Fruit fly (Drosophila melanogaster) whole organism, embryonic: ENCODE results near the gene wek.

Experiments
- Asciz ChIP-seq: fragments of 200-800 bp; sonication (Bioruptor generic); optimal IDR thresholded peaks from 2 replicates; lab custom pipeline; 2017; ENCODE audit warnings: missing biosample characterization, mild to moderate bottlenecking, missing genetic modification characterization, missing genetic modification reagents
- Bteb2 ChIP-seq: fragments of 200-800 bp; sonication (Bioruptor generic); optimal IDR thresholded peaks from 2 replicates; lab custom pipeline; 2016; ENCODE audit warnings: missing biosample characterization, missing genetic modification characterization
- CG10147 ChIP-seq: fragments of 200-800 bp; sonication (Bioruptor generic); optimal IDR thresholded peaks from 2 replicates; lab custom pipeline; 2019; ENCODE audit warnings: missing biosample characterization, mild to moderate bottlenecking, missing genetic modification characterization, moderate library complexity
- CG10543 ChIP-seq: fragments of 200-800 bp; sonication (Bioruptor generic); optimal IDR thresholded peaks from 3 replicates; lab custom pipeline; 2017; ENCODE audit warnings: missing biosample characterization, mild to moderate bottlenecking, missing genetic modification characterization, moderate library complexity
- CG11504 ChIP-seq: fragments of 200-800 bp; sonication (Bioruptor generic); optimal IDR thresholded peaks from 3 replicates; lab custom pipeline; 2019; ENCODE audit warnings: missing biosample characterization, mild to moderate bottlenecking, missing genetic modification characterization, moderate library complexity
- CG11696 ChIP-seq: fragments of 200-800 bp; sonication (Bioruptor generic); IDR thresholded peaks from 2 replicates; pipeline ENCODE4 v1.3.6; 2022; ENCODE audit warnings: missing biosample characterization, missing genetic modification characterization
- CG14050 ChIP-seq: fragments of 200-800 bp; sonication (Bioruptor generic); IDR thresholded peaks from 3 replicates; pipeline ENCODE4 v1.3.6; 2022; ENCODE audit warnings: missing biosample characterization, missing genetic modification characterization
- CG15514 ChIP-seq: fragments of 200-800 bp; sonication (Bioruptor generic); optimal IDR thresholded peaks from 3 replicates; lab custom pipeline; 2017; ENCODE audit warnings: missing biosample characterization, missing genetic modification characterization, mild to moderate bottlenecking, moderate library complexity, missing genetic modification reagents
- CG1603 ChIP-seq: fragments of 200-800 bp; sonication (Bioruptor generic); optimal IDR thresholded peaks from 2 replicates; lab custom pipeline; 2019; ENCODE audit warnings: missing biosample characterization, mild to moderate bottlenecking, missing genetic modification characterization, moderate library complexity
- CG16813 ChIP-seq: fragments of 200-800 bp; sonication (Bioruptor generic); IDR thresholded peaks from 3 replicates; pipeline ENCODE4 v1.3.6; 2022; ENCODE audit warnings: missing biosample characterization, missing genetic modification characterization; ENCODE audit not compliant: partially characterized antibody
- CG31224 ChIP-seq: fragments of 200-800 bp; sonication (Bioruptor generic); IDR thresholded peaks from 2 replicates; pipeline ENCODE4 v1.3.6; 2022; ENCODE audit warnings: missing biosample characterization, missing genetic modification characterization
- CG32772 ChIP-seq: fragments of 200-800 bp; sonication (Bioruptor generic); IDR thresholded peaks from 2 replicates; pipeline ENCODE4 v1.3.6; 2022; ENCODE audit warnings: missing biosample characterization, missing genetic modification characterization
- CG3407 ChIP-seq: fragments of 200-800 bp; sonication (Bioruptor generic); optimal IDR thresholded peaks from 2 replicates; lab custom pipeline; 2018; ENCODE audit warnings: missing biosample characterization, mild to moderate bottlenecking, missing genetic modification characterization
- CG34224 ChIP-seq: fragments of 200-800 bp; sonication (Bioruptor generic); IDR thresholded peaks from 3 replicates; pipeline ENCODE4 v1.3.6; 2022; ENCODE audit warnings: missing biosample characterization, missing genetic modification characterization; ENCODE audit not compliant: partially characterized antibody
- CG3838 ChIP-seq: fragments of 200-800 bp; sonication (Bioruptor generic); optimal IDR thresholded peaks from 3 replicates; lab custom pipeline; 2016; ENCODE audit warnings: missing biosample characterization, missing genetic modification characterization
- CG3995 ChIP-seq: fragments of 200-800 bp; sonication (Bioruptor generic); optimal IDR thresholded peaks from 3 replicates; lab custom pipeline; 2016; ENCODE audit warnings: missing biosample characterization, missing genetic modification characterization
- CG4707 ChIP-seq: fragments of 200-800 bp; sonication (Bioruptor generic); optimal IDR thresholded peaks from 2 replicates; lab custom pipeline; 2018; ENCODE audit warnings: missing biosample characterization, mild to moderate bottlenecking, missing genetic modification characterization, moderate library complexity
- CG6813 ChIP-seq: fragments of 200-800 bp; sonication (Bioruptor generic); optimal IDR thresholded peaks from 2 replicates; lab custom pipeline; 2017; ENCODE audit warnings: missing biosample characterization, missing genetic modification characterization, mild to moderate bottlenecking, moderate library complexity, missing genetic modification reagents
- CHES-1-like ChIP-seq: fragments of 200-800 bp; sonication (Bioruptor generic); optimal IDR thresholded peaks from 2 replicates; lab custom pipeline; 2016; ENCODE audit warnings: missing biosample characterization, missing genetic modification characterization
- Dbx ChIP-seq: fragments of 200-800 bp; sonication (Bioruptor generic); IDR thresholded peaks from 3 replicates; pipeline ENCODE4 v1.3.6; 2022; ENCODE audit warnings: missing biosample characterization, missing genetic modification characterization
- Dll ChIP-seq: fragments of 200-800 bp; sonication (Bioruptor generic); IDR thresholded peaks from 4 replicates; pipeline ENCODE4 v1.3.6; 2022; ENCODE audit warnings: missing biosample characterization, missing genetic modification characterization; ENCODE audit not compliant: partially characterized antibody
- Dp ChIP-seq: fragments of 200-800 bp; sonication (Bioruptor generic); optimal IDR thresholded peaks from 2 replicates; lab custom pipeline; 2018; ENCODE audit warnings: missing biosample characterization, mild to moderate bottlenecking, missing genetic modification characterization, moderate library complexity
- GATAe ChIP-seq: fragments of 200-800 bp; sonication (Bioruptor generic); conservative IDR thresholded peaks from 2 replicates; pipeline ENCODE4 v1.3.6; 2022; ENCODE audit warnings: missing biosample characterization, missing genetic modification characterization
- MESR4 ChIP-seq: fragments of 200-800 bp; sonication (Bioruptor generic); optimal IDR thresholded peaks from 2 replicates; lab custom pipeline; 2018; ENCODE audit warnings: missing biosample characterization, mild to moderate bottlenecking, missing genetic modification characterization, moderate library complexity
- amos ChIP-seq: fragments of 200-800 bp; sonication (Bioruptor generic); IDR thresholded peaks from 2 replicates; pipeline ENCODE4 v1.3.6; 2022; ENCODE audit warnings: missing biosample characterization, missing genetic modification characterization; ENCODE audit not compliant: partially characterized antibody
- ato ChIP-seq: fragments of 200-800 bp; sonication (Bioruptor generic); IDR thresholded peaks from 2 replicates; pipeline ENCODE4 v1.3.6; 2022; ENCODE audit warnings: missing biosample characterization, missing genetic modification characterization; ENCODE audit not compliant: partially characterized antibody
- bbx ChIP-seq: fragments of 200-800 bp; sonication (Bioruptor generic); IDR thresholded peaks from 2 replicates; pipeline ENCODE4 v1.3.6; 2022; ENCODE audit warnings: missing biosample characterization, missing genetic modification characterization; ENCODE audit not compliant: partially characterized antibody
- cg ChIP-seq: fragments of 200-800 bp; sonication (Bioruptor generic); optimal IDR thresholded peaks from 3 replicates; lab custom pipeline; 2019; ENCODE audit warnings: missing biosample characterization, mild to moderate bottlenecking, missing genetic modification characterization, moderate library complexity
- chinmo ChIP-seq: fragments of 200-800 bp; sonication (Bioruptor generic); IDR thresholded peaks from 4 replicates; pipeline ENCODE4 v1.3.6; 2022; ENCODE audit warnings: missing biosample characterization, missing genetic modification characterization; ENCODE audit not compliant: partially characterized antibody
- crc ChIP-seq: fragments of 200-800 bp; sonication (Bioruptor generic); optimal IDR thresholded peaks from 2 replicates; lab custom pipeline; 2016; ENCODE audit warnings: missing biosample characterization, missing genetic modification characterization
- crp ChIP-seq, 2 experiments: fragments of 200-800 bp; sonication (Bioruptor generic); optimal IDR thresholded peaks; 2 replicates in 1 of 2; 3 replicates in 1 of 2; lab custom pipeline; 2017; ENCODE audit warnings: missing biosample characterization in 2 of 2, missing genetic modification characterization in 2 of 2, mild to moderate bottlenecking in 1 of 2, moderate library complexity in 1 of 2
- gfzf ChIP-seq: fragments of 200-800 bp; sonication (Bioruptor generic); optimal IDR thresholded peaks from 2 replicates; lab custom pipeline; 2016; ENCODE audit warnings: missing biosample characterization, mild to moderate bottlenecking, missing genetic modification characterization, moderate library complexity
- h ChIP-seq: fragments of >200 bp; optimal IDR thresholded peaks from 2 replicates; lab custom pipeline; 2017
- ham ChIP-seq: fragments of 200-800 bp; sonication (Bioruptor generic); IDR thresholded peaks from 2 replicates; pipeline ENCODE4 v1.3.6; 2022; ENCODE audit warnings: missing biosample characterization, missing genetic modification characterization
- inv ChIP-seq: fragments of 200-800 bp; sonication (Bioruptor generic); IDR thresholded peaks from 2 replicates; pipeline ENCODE4 v1.3.6; 2022; ENCODE audit warnings: missing biosample characterization, missing genetic modification characterization; ENCODE audit not compliant: partially characterized antibody
- nau ChIP-seq: fragments of 200-800 bp; sonication (Bioruptor generic); optimal IDR thresholded peaks from 3 replicates; lab custom pipeline; 2017; ENCODE audit warnings: missing biosample characterization, mild to moderate bottlenecking, missing genetic modification characterization, missing genetic modification reagents
- nerfin-1 ChIP-seq: fragments of 200-800 bp; sonication (Bioruptor generic); optimal IDR thresholded peaks from 3 replicates; lab custom pipeline; 2019; ENCODE audit warnings: missing biosample characterization, mild to moderate bottlenecking, missing genetic modification characterization, moderate library complexity
- nerfin-2 ChIP-seq: fragments of 200-800 bp; sonication (Bioruptor generic); IDR thresholded peaks from 2 replicates; pipeline ENCODE4 v1.3.6; 2022; ENCODE audit warnings: missing biosample characterization, missing genetic modification characterization; ENCODE audit not compliant: partially characterized antibody
- onecut ChIP-seq: fragments of 200-800 bp; sonication (Bioruptor generic); IDR thresholded peaks from 2 replicates; pipeline ENCODE4 v1.3.6; 2022; ENCODE audit warnings: missing biosample characterization, missing genetic modification characterization
- psq ChIP-seq: fragments of 200-800 bp; sonication (Bioruptor generic); optimal IDR thresholded peaks from 2 replicates; lab custom pipeline; 2017; ENCODE audit warnings: missing biosample characterization, missing genetic modification characterization
- sima ChIP-seq: fragments of 200-800 bp; sonication (Bioruptor generic); optimal IDR thresholded peaks from 2 replicates; lab custom pipeline; 2016; ENCODE audit warnings: missing biosample characterization, missing genetic modification characterization
- unc-4 ChIP-seq: fragments of 200-800 bp; sonication (Bioruptor generic); IDR thresholded peaks from 2 replicates; pipeline ENCODE4 v1.3.6; 2022; ENCODE audit warnings: missing biosample characterization, missing genetic modification characterization; ENCODE audit not compliant: partially characterized antibody
- z ChIP-seq: fragments of 200-800 bp; sonication (Bioruptor generic); IDR thresholded peaks from 3 replicates; pipeline ENCODE4 v1.3.6; 2022; ENCODE audit warnings: missing biosample characterization, missing genetic modification characterization

wek gene

DNA sequence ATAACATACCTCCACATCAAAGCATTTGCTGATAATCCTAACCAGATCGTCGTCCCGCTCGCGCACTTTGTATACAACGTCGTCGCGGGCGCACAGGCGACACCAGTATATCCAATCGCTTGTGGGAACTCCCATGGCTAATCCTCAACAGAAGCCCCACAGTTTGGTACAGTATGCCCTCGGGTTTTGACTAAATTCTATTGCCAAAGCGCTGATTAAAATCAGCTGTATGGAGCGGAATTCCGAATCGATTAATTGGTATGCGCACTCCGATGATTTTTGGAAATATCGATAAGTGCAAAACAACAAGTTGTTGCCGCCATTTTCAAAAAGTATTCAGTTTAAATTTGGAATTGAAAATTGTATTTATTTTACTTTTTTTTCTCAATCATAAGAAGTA, at the start of gene wek (continued):
- no peak for TF ChIP-seq CG4707 (GFP tag; lab: Kevin White, UChicago)
- peak; percentile 84 for TF ChIP-seq nerfin-2 (GFP tag; lab: Robert Waterston, UW)
- peak; percentile 2 for TF ChIP-seq gfzf
- no peak for TF ChIP-seq CG10147 (GFP tag; lab: Kevin White, UChicago)
- no peak for TF ChIP-seq CG11696
- no peak for TF ChIP-seq CG10543 (GFP tag; lab: Kevin White, UChicago)
- no peak for TF ChIP-seq Asciz (GFP tag; lab: Kevin White, UChicago)
- TF ChIP-seq h (lab: Kevin White, UChicago): no peak
- no peak for TF ChIP-seq onecut
- TF ChIP-seq CHES-1-like (GFP tag; lab: Kevin White, UChicago): no peak
- TF ChIP-seq Dll (GFP tag; lab: Robert Waterston, UW): peak; percentile 83
- TF ChIP-seq amos (GFP tag; lab: Robert Waterston, UW): peak; percentile 69
- no peak for TF ChIP-seq Bteb2 (GFP tag; lab: Kevin White, UChicago)
- no peak for TF ChIP-seq Dbx
- TF ChIP-seq ato (GFP tag; lab: Robert Waterston, UW): peak; percentile 68
- peak; percentile 65 for TF ChIP-seq CG16813
- no peak for TF ChIP-seq GATAe
- TF ChIP-seq psq: no peak
- no peak for TF ChIP-seq CG3407 (GFP tag; lab: Kevin White, UChicago)
- peak; percentile 73 for TF ChIP-seq unc-4 (GFP tag; lab: Robert Waterston, UW)
- TF ChIP-seq ham (GFP tag; lab: Robert Waterston, UW): no peak
- peak; percentile 18 for TF ChIP-seq CG3995 (GFP tag; lab: Kevin White, UChicago)
- TF ChIP-seq MESR4: peak; percentile 65
- no peak for TF ChIP-seq CG32772
- no peak for TF ChIP-seq CG31224
- TF ChIP-seq Dp (GFP tag; lab: Kevin White, UChicago): peak; percentile 82
- TF ChIP-seq CG11504 (tag; lab: Kevin White, UChicago): no peak
- no peak for TF ChIP-seq z
- TF ChIP-seq CG34224 (GFP tag; lab: Robert Waterston, UW): peak; percentile 88
- no peak for TF ChIP-seq CG3838 (GFP tag; lab: Kevin White, UChicago)
- TF ChIP-seq CG15514: peak; percentile 89
- TF ChIP-seq chinmo (GFP tag; lab: Robert Waterston, UW): peak; percentile 88; the same call in 3 of the 4 replicates
- TF ChIP-seq nerfin-1: peak; percentile 73
- peak; percentile 4 to 82 for TF ChIP-seq crp (GFP tag; optimal IDR thresholded peaks at IDR 0.05; lab: Kevin White, UChicago)
- no peak for TF ChIP-seq crc
- TF ChIP-seq cg (GFP tag; lab: Kevin White, UChicago): no peak
- TF ChIP-seq sima (GFP tag; lab: Kevin White, UChicago): no peak
- no peak for TF ChIP-seq nau
- peak; percentile 44 for TF ChIP-seq CG1603 (tag; lab: Kevin White, UChicago)
- peak; percentile 76 for TF ChIP-seq bbx (GFP tag; lab: Robert Waterston, UW)
- no peak for TF ChIP-seq CG14050 (GFP tag; lab: Robert Waterston, UW)
- TF ChIP-seq CG6813 (GFP tag; lab: Kevin White, UChicago): no peak
- peak; percentile 53 for TF ChIP-seq inv (GFP tag; lab: Robert Waterston, UW)
